Worm (Caenorhabditis elegans): ENCODE results near the gene Y73C8B.1.

DNA sequence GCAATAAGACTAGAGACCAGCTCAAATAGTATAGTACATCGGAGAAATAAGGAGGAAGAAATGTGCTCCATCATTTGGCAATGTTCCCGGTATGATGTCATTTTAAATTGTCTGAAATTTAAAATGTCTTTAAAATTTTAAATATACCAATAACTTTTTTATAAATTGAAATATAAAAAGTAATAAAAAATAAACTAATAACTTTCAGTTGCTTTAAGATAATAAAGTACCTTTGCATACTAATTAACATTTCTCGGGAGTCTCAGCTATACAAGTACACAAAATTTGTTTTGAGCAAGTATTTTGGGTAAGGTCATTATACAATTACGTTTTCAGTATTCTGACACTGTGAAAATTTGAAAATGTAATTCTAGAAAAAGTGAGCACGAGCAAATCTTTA lies 44.8 kb downstream of the Y73C8B.1 start, which contains the start of gene srab-6:
- TF ChIP-seq nhr-11 (tag; optimal IDR thresholded peaks at IDR 0.05) (no peak), pqm-1 (tag; optimal IDR thresholded peaks at IDR 0.05) (no peak), ceh-30 (tag; optimal IDR thresholded peaks at IDR 0.05) (no peak), T23F11.4 (GFP tag; optimal IDR thresholded peaks at IDR 0.05) (no peak), pag-3 (tag; optimal IDR thresholded peaks at IDR 0.05; ENCODE audit: borderline replicate concordance) (no peak), rnt-1 (tag; optimal IDR thresholded peaks at IDR 0.05) (no peak), pha-4 (tag; optimal IDR thresholded peaks at IDR 0.05) (no peak), gmeb-2 (tag; optimal IDR thresholded peaks at IDR 0.05) (no peak), ets-4 (tag; optimal IDR thresholded peaks at IDR 0.05) (no peak), lim-6 (tag; optimal IDR thresholded peaks at IDR 0.05) (no peak), tbx-2 (tag; optimal IDR thresholded peaks at IDR 0.05) (no peak), ceh-2 (tag; optimal IDR thresholded peaks at IDR 0.05) (no peak), ceh-9 (tag; optimal IDR thresholded peaks at IDR 0.05) (no peak), dve-1 (tag; optimal IDR thresholded peaks at IDR 0.05) (no peak)

Measured in whole organism, late embryonic.